Worm (Caenorhabditis elegans): Measurements from ENCODE around the gene ZK673.11.

ce11 chrII:10476039-10476438, 19.0 kb downstream of the ZK673.11 start, which contains the start of gene clec-58:
- no peak for TF ChIP-seq dmd-6 (GFP tag; IDR thresholded peaks at IDR 0.05)
- no peak for TF ChIP-seq skn-1 (tag; optimal IDR thresholded peaks at IDR 0.05)
- no peak for TF ChIP-seq ZK546.5 (tag; optimal IDR thresholded peaks at IDR 0.05)
- TF ChIP-seq snpc-1.2 (GFP tag; IDR thresholded peaks at IDR 0.05), result no peak
- TF ChIP-seq dmd-8 (GFP tag; IDR thresholded peaks at IDR 0.05), result no peak
- TF ChIP-seq F44E2.7 (GFP tag; IDR thresholded peaks at IDR 0.05), result no peak
